Worm (Caenorhabditis elegans): ENCODE measurements around the gene srlf-10.

- TF ChIP-seq cog-1 (tag; optimal IDR thresholded peaks at IDR 0.05), result no peak
- no peak for TF ChIP-seq ref-1 (GFP tag; conservative IDR thresholded peaks at IDR 0.05)
- TF ChIP-seq ztf-23 (GFP tag; IDR thresholded peaks at IDR 0.05), result no peak
Measured at ce11 chrIII:13378242-13378641, 23.8 kb upstream of the srlf-10 start, which contains the start of gene T03F6.10.
